Worm (Caenorhabditis elegans) whole organism, midembryonic: ENCODE measurements around the gene chw-1.

Source experiments
- cog-1 ChIP-seq: sonication (generic microtip); optimal IDR thresholded peaks from 2 replicates; lab custom pipeline; 2016; ENCODE audit warnings: missing genetic modification characterization, missing compliant biosample characterization
- flt-1 ChIP-seq: fragments of 200-800 bp; sonication (Bioruptor generic); IDR thresholded peaks from 2 replicates; pipeline ENCODE4 v1.3.6; 2022; ENCODE audit warnings: missing genetic modification characterization, missing compliant biosample characterization
- ref-1 ChIP-seq: fragments of 200-800 bp; sonication (Bioruptor generic); conservative IDR thresholded peaks from 2 replicates; pipeline ENCODE4 v1.3.6; 2022; ENCODE audit warnings: missing genetic modification reagents, missing genetic modification characterization, missing compliant biosample characterization
- ztf-23 ChIP-seq: fragments of 200-800 bp; sonication (Bioruptor generic); IDR thresholded peaks from 2 replicates; pipeline ENCODE4 v1.3.6; 2022; ENCODE audit warnings: missing genetic modification reagents, missing genetic modification characterization, missing compliant biosample characterization

ce11 chrV:10489998-10490397, 27.9 kb downstream of the chw-1 start, which contains the start of gene ncx-5:
- TF ChIP-seq cog-1 (tag; lab: Kevin White, UChicago) (no peak), flt-1 (no peak), ztf-23 (GFP tag; lab: Robert Waterston, UW) (no peak), ref-1 (GFP tag; lab: Robert Waterston, UW) (no peak)
